Worm (Caenorhabditis elegans): ENCODE measurements around the gene cpr-6.

DNA sequence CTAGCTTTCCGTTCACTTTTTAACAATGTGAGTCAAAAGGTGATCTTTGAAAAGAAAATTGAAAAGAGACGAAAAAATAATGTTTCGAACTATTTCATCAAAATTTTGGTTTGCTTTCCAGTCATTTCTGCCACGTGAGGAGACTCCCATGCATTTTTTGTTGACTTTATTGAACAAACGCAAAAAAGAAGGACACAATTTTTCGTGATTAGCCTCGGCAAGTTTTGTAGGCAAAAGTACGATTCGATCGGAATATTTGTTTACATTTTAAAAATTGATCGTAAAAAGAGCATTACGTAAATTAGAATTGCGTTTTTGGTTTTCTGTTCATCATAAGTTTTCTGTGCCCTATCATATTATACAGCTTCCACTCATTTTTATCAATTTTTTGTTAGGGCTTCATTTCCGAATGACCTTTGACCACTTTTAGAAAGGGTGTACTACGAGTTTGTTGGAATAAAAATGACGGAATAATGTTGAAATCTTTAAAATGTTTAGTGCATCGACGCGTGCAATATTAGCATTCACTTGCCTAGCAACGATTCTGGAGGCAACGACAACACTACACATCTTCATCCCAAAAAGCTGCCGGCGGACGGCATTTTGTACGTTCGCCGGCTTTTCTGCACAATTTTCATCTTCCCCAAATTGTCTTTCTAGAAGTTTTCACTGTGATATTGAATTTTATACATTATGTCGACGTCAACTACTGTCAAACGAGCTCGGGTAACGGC lies 38.1 kb downstream of the cpr-6 start, which contains the start of gene C56E10.3:
- no peak for TF ChIP-seq nhr-23 (tag; optimal IDR thresholded peaks at IDR 0.05)
- TF ChIP-seq nhr-76 (tag; optimal IDR thresholded peaks at IDR 0.05), result no peak
- no peak for TF ChIP-seq nhr-28 (tag; optimal IDR thresholded peaks at IDR 0.05)
- no peak for TF ChIP-seq nhr-237 (tag; optimal IDR thresholded peaks at IDR 0.05)
- TF ChIP-seq ceh-9 (tag; optimal IDR thresholded peaks at IDR 0.05), result no peak
- no peak for TF ChIP-seq zag-1 (tag; optimal IDR thresholded peaks at IDR 0.05)

All from whole organism, L3 larva.